Worm (Caenorhabditis elegans) whole organism, midembryonic: ENCODE data around the gene H04D03.4.

Experiments used
- T22C8.4 ChIP-seq: fragments of 200-800 bp; sonication (Bioruptor generic); IDR thresholded peaks from 2 replicates; pipeline ENCODE4 v1.3.6; 2022; ENCODE audit warnings: missing genetic modification characterization, missing compliant biosample characterization
- cog-1 ChIP-seq: sonication (generic microtip); optimal IDR thresholded peaks from 2 replicates; lab custom pipeline; 2016; ENCODE audit warnings: missing genetic modification characterization, missing compliant biosample characterization
- flt-1 ChIP-seq: fragments of 200-800 bp; sonication (Bioruptor generic); IDR thresholded peaks from 2 replicates; pipeline ENCODE4 v1.3.6; 2022; ENCODE audit warnings: missing genetic modification characterization, missing compliant biosample characterization
- klf-2 ChIP-seq: fragments of 200-800 bp; sonication (Bioruptor generic); conservative IDR thresholded peaks from 2 replicates; pipeline ENCODE4 v1.3.6; 2022; ENCODE audit warnings: missing genetic modification reagents, missing genetic modification characterization, missing compliant biosample characterization
- med-1 ChIP-seq: sonication (generic microtip); optimal IDR thresholded peaks from 2 replicates; lab custom pipeline; 2017; ENCODE audit warnings: missing genetic modification characterization, mild to moderate bottlenecking, missing compliant biosample characterization, antibody characterized with exemption, missing genetic modification reagents; ENCODE audit not compliant: insufficient read depth
- ref-1 ChIP-seq: fragments of 200-800 bp; sonication (Bioruptor generic); conservative IDR thresholded peaks from 2 replicates; pipeline ENCODE4 v1.3.6; 2022; ENCODE audit warnings: missing genetic modification reagents, missing genetic modification characterization, missing compliant biosample characterization
- tab-1 ChIP-seq: fragments of 200-800 bp; sonication (Bioruptor generic); IDR thresholded peaks from 2 replicates; pipeline ENCODE4 v1.3.6; 2022; ENCODE audit warnings: missing genetic modification characterization, missing compliant biosample characterization
- ztf-23 ChIP-seq: fragments of 200-800 bp; sonication (Bioruptor generic); IDR thresholded peaks from 2 replicates; pipeline ENCODE4 v1.3.6; 2022; ENCODE audit warnings: missing genetic modification reagents, missing genetic modification characterization, missing compliant biosample characterization
- ztf-29 ChIP-seq: fragments of 200-800 bp; sonication (Bioruptor generic); IDR thresholded peaks from 2 replicates; pipeline ENCODE4 v1.3.6; 2022; ENCODE audit warnings: missing genetic modification reagents, missing genetic modification characterization, missing compliant biosample characterization

DNA sequence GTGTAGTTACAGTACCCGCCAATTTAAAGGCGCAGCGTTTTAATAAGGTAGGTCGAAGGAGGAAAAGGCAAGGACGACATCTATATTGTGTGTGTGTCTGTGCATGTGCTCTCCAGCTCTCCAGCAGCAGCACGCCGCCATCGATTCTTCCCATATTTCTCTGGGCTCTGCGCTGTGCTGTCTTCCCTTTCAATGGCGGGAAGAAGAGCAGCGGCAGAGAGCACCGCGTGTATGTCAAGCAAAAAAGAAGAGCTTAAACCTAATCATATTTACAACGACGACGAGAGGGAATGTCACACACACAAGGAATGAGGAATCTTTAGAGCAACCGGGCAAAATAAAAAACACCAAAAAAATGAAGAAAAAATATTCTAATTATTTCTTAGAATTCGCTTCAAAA, 52.0 kb downstream of the H04D03.4 start:
- TF ChIP-seq ztf-29 (no peak), flt-1 (no peak), T22C8.4 (GFP tag; lab: Robert Waterston, UW) (no peak), klf-2 (no peak), ref-1 (GFP tag; lab: Robert Waterston, UW) (no peak), cog-1 (no peak), med-1 (GFP tag; lab: Kevin White, UChicago) (no peak), ztf-23 (GFP tag; lab: Robert Waterston, UW) (no peak), tab-1 (GFP tag; lab: Robert Waterston, UW) (no peak)
